Worm (Caenorhabditis elegans): Measurements from ENCODE around the gene ilc-17.1.

DNA sequence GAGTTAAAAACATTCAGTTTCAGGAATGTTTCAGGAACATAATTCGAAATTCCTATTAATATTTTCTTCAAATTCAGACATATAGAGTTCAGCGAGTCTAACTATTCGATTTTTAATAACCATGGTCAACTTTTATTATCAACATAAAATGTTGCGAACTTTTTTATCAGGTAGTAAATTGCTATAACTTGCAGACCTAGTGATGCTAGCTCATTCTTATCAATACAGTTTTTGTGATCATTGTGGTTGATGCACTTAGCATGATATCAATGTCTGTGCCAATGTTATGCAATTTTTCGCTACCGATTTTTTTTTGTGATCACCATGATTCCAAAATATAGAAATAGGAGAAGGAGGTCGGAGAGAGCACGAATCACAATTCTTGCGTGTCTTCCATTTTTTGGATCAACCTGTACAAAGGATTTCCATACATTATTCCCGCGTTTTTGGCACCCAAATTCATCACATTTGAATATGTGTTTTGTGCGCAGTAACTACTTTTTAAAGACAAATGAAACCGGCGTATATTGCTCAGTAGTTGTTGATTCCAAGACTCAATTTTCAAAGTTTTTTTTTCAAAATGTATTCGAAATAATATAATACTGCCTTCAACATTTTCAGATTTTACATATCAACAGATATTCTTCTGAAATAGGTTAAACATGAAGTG lies 38.3 kb downstream of the ilc-17.1 start, which contains the start of gene pgp-12:
- no peak for TF ChIP-seq lin-15B (tag; optimal IDR thresholded peaks at IDR 0.05)
- TF ChIP-seq unc-98 (GFP tag; IDR thresholded peaks at IDR 0.05) = no peak
- TF ChIP-seq alr-1 (tag; optimal IDR thresholded peaks at IDR 0.05; ENCODE audit: borderline replicate concordance) = no peak
- no peak for TF ChIP-seq elt-2 (tag; optimal IDR thresholded peaks at IDR 0.05)
- no peak for TF ChIP-seq egl-27 (tag; optimal IDR thresholded peaks at IDR 0.05)
- no peak for TF ChIP-seq C16A3.4 (tag; optimal IDR thresholded peaks at IDR 0.05)

Data from whole organism, L1 larva.